Fruit fly (Drosophila melanogaster): ENCODE results near the gene CG32432.

CG32432 gene

DNA sequence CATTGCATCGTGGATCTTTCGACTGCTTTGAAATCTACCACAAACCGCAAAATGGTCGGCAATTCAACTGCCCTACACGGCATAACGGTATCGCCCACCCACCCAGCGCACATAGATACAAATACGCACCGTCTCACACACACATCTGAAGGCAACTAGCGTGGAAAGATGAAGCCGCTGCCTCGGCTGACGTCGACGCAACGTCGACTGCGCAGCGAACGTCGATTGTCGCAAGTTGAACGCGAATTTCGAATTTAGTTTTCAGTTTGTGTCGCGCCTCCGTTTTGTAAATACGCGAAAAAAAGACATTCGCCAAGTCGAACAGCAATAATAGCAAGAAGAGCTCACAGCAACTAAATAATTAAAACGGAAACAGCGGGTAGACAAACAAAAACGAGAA, 57.0 kb downstream of the CG32432 start:
- TF ChIP-seq fd96Ca (GFP tag; IDR thresholded peaks at IDR 0.05) (no peak), EcR (GFP tag; optimal IDR thresholded peaks at IDR 0.05) (no peak), Pif1A (GFP tag; optimal IDR thresholded peaks at IDR 0.05) (no peak), CG34367 (tag; optimal IDR thresholded peaks at IDR 0.05) (no peak), CG15710 (tag; optimal IDR thresholded peaks at IDR 0.05) (no peak), CG32121 (GFP tag; IDR thresholded peaks at IDR 0.05) (no peak), CG17806 (tag; optimal IDR thresholded peaks at IDR 0.05) (no peak), CG9948 (tag; optimal IDR thresholded peaks at IDR 0.05) (no peak), CG13204 (GFP tag; optimal IDR thresholded peaks at IDR 0.05) (no peak), Ets98B (GFP tag; IDR thresholded peaks at IDR 0.05) (no peak), gl (tag; optimal IDR thresholded peaks at IDR 0.05) (no peak), CG14655 (GFP tag; optimal IDR thresholded peaks at IDR 0.05) (no peak), D1 (tag; optimal IDR thresholded peaks at IDR 0.05) (no peak), CG10348 (GFP tag; IDR thresholded peaks at IDR 0.05) (no peak), Pif1B (GFP tag; optimal IDR thresholded peaks at IDR 0.05) (no peak), CG4496 (GFP tag; IDR thresholded peaks at IDR 0.05) (no peak), CG8159 (tag; optimal IDR thresholded peaks at IDR 0.05) (no peak), Snoo (tag; optimal IDR thresholded peaks at IDR 0.05) (no peak)

- no peak for TF ChIP-seq CG15710 (tag; optimal IDR thresholded peaks at IDR 0.05)
- TF ChIP-seq EcR (GFP tag; optimal IDR thresholded peaks at IDR 0.05) = no peak
- TF ChIP-seq Ets98B (GFP tag; IDR thresholded peaks at IDR 0.05) = no peak; the same call in 1 of the 2 replicates
- TF ChIP-seq CG10348 (GFP tag; IDR thresholded peaks at IDR 0.05) = no peak
- no peak for TF ChIP-seq CG8301 (tag; optimal IDR thresholded peaks at IDR 0.05)
- peak; percentile 30 for TF ChIP-seq Pif1A (GFP tag; optimal IDR thresholded peaks at IDR 0.05)
- TF ChIP-seq CG4496 (GFP tag; IDR thresholded peaks at IDR 0.05) = peak; percentile 30; the same call in 1 of the 3 replicates
- no peak for TF ChIP-seq CG14655 (GFP tag; optimal IDR thresholded peaks at IDR 0.05)
- no peak for TF ChIP-seq CG17806 (tag; optimal IDR thresholded peaks at IDR 0.05)
- TF ChIP-seq CG8159 (tag; optimal IDR thresholded peaks at IDR 0.05) = no peak
- TF ChIP-seq D1 (tag; optimal IDR thresholded peaks at IDR 0.05) = no peak
- no peak for TF ChIP-seq gl (tag; optimal IDR thresholded peaks at IDR 0.05)
- TF ChIP-seq Pif1B (GFP tag; optimal IDR thresholded peaks at IDR 0.05) = no peak
Observed at dm6 chr3L:20826950-20827910, 57.8 kb downstream of the CG32432 start.

dm6 chr3L:20823206-20823803, 61.7 kb downstream of the CG32432 start:
- peak; percentile 36 for TF ChIP-seq D1 (tag; optimal IDR thresholded peaks at IDR 0.05)
- TF ChIP-seq CG13204 (GFP tag; optimal IDR thresholded peaks at IDR 0.05) = no peak

dm6 chr3L:20817927-20818326, 67.1 kb downstream of the CG32432 start, which contains the start of gene Mst77F:
TSS of gene Mst77F (minus strand) at chr3L:20818027.
- no peak for TF ChIP-seq CG9948 (tag; optimal IDR thresholded peaks at IDR 0.05)
- no peak for TF ChIP-seq D1 (tag; optimal IDR thresholded peaks at IDR 0.05)
- TF ChIP-seq gl (tag; optimal IDR thresholded peaks at IDR 0.05) = no peak
- TF ChIP-seq CG14655 (GFP tag; optimal IDR thresholded peaks at IDR 0.05) = no peak
- TF ChIP-seq CG13204 (GFP tag; optimal IDR thresholded peaks at IDR 0.05) = no peak
- TF ChIP-seq rn (GFP tag; IDR thresholded peaks at IDR 0.05) = no peak
- TF ChIP-seq CG32121 (GFP tag; IDR thresholded peaks at IDR 0.05) = no peak
- no peak for TF ChIP-seq CG17806 (tag; optimal IDR thresholded peaks at IDR 0.05)
- TF ChIP-seq CG8301 (tag; optimal IDR thresholded peaks at IDR 0.05) = no peak
- TF ChIP-seq Snoo (tag; optimal IDR thresholded peaks at IDR 0.05) = no peak
- no peak for TF ChIP-seq CG34367 (tag; optimal IDR thresholded peaks at IDR 0.05)
- TF ChIP-seq CG10348 (GFP tag; IDR thresholded peaks at IDR 0.05) = no peak
- TF ChIP-seq CG12605 (GFP tag; IDR thresholded peaks at IDR 0.05) = no peak
- no peak for TF ChIP-seq CG15710 (tag; optimal IDR thresholded peaks at IDR 0.05)

DNA sequence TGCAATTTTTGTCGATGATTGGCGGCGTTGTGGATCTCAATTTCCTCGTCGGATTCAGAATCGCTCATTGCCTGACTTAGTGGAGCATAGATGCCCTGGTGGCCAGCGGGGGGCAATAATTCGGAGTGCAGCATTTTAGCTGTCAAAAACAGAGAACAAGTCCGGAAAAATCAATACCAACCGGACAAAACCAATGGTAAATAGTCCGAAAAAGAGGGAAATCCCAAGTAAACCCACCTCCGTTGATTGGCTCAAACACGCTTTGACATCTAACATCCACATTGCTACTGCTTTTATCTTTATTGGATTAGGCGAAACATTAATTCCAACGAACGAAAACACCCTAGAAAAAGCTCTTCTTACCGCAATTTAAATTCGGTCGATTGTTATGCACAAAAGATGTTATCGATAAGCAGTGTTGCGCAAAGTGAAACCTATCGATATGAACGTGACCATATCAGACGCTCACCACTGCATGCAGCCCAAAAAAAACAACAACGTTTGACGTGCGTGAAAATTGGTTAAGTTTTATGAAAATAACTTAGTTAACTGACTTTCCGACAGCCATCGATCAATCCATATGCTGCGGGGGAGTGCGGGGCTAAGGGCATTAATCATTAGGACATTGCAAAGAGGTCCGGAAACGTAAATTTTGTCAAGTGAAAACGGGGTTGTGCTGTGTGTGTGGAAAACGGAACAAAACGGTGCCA, 69.2 kb downstream of the CG32432 start, which contains the start of the genes CG3618 and Pka-R1:
Gene CG3618 (minus strand): TSS at position 410 of the 710 bp plus-strand sequence.
Gene Pka-R1 (plus strand): TSS at position 453 of the 710 bp plus-strand sequence.
- TF ChIP-seq fd96Ca (GFP tag; IDR thresholded peaks at IDR 0.05) (no peak), gl (tag; optimal IDR thresholded peaks at IDR 0.05) (no peak), Snoo (tag; optimal IDR thresholded peaks at IDR 0.05) (no peak), Ets98B (GFP tag; IDR thresholded peaks at IDR 0.05) (no peak), CG9948 (tag; optimal IDR thresholded peaks at IDR 0.05) (no peak), CG10348 (GFP tag; IDR thresholded peaks at IDR 0.05) (no peak), CG17806 (tag; optimal IDR thresholded peaks at IDR 0.05) (no peak), Pif1B (GFP tag; optimal IDR thresholded peaks at IDR 0.05) (no peak), D1 (tag; optimal IDR thresholded peaks at IDR 0.05) (no peak), CG34367 (tag; optimal IDR thresholded peaks at IDR 0.05) (no peak), rn (GFP tag; IDR thresholded peaks at IDR 0.05) (no peak), CG15710 (tag; optimal IDR thresholded peaks at IDR 0.05) (no peak), EcR (GFP tag; optimal IDR thresholded peaks at IDR 0.05) (no peak), CG4496 (GFP tag; IDR thresholded peaks at IDR 0.05) (no peak), Pif1A (GFP tag; optimal IDR thresholded peaks at IDR 0.05) (no peak)

Data from whole organism, pupa.